Worm (Caenorhabditis elegans) whole organism, young adult: Measurements from ENCODE around the gene M05D6.1.
A peak's percentile ranks its signal among the peaks of the same experiment; 100 is the strongest.

Experiments
- B0019.2 ChIP-seq: fragments of 200-800 bp; sonication (Bioruptor generic); conservative IDR thresholded peaks from 2 replicates; pipeline ENCODE4 v1.3.6; 2022; ENCODE audit warnings: missing genetic modification reagents, missing genetic modification characterization, missing compliant biosample characterization
- B0035.1 ChIP-seq: sonication (generic microtip); optimal IDR thresholded peaks from 2 replicates; lab custom pipeline; 2016; ENCODE audit warnings: missing genetic modification characterization, mild to moderate bottlenecking, missing compliant biosample characterization, missing genotype, missing genetic modification reagents
- B0261.1 ChIP-seq: sonication (generic microtip); optimal IDR thresholded peaks from 2 replicates; lab custom pipeline; 2016; ENCODE audit warnings: mild to moderate bottlenecking, missing genetic modification characterization, moderate library complexity, missing compliant biosample characterization
- D2030.7 ChIP-seq: fragments of 200-800 bp; sonication (Bioruptor generic); IDR thresholded peaks from 2 replicates; pipeline ENCODE4 v1.3.6; 2022; ENCODE audit warnings: missing genetic modification reagents, missing genetic modification characterization, missing compliant biosample characterization
- F10E7.11 ChIP-seq: sonication (generic microtip); optimal IDR thresholded peaks from 2 replicates; lab custom pipeline; 2017; ENCODE audit warnings: mild to moderate bottlenecking, missing genetic modification characterization, moderate library complexity, missing compliant biosample characterization
- F23B12.7 ChIP-seq: sonication (generic microtip); optimal IDR thresholded peaks from 2 replicates; lab custom pipeline; 2017; ENCODE audit warnings: missing genetic modification characterization, mild to moderate bottlenecking, missing compliant biosample characterization, antibody characterized with exemption, moderate library complexity; ENCODE audit not compliant: insufficient read depth
- F33H1.4 ChIP-seq: fragments of 200-800 bp; sonication (Bioruptor generic); IDR thresholded peaks from 2 replicates; pipeline ENCODE4 v1.3.6; 2022; ENCODE audit warnings: missing genetic modification reagents, missing genetic modification characterization, missing compliant biosample characterization
- F37B4.10 ChIP-seq: fragments of 200-800 bp; sonication (Bioruptor generic); IDR thresholded peaks from 2 replicates; pipeline ENCODE4 v1.3.6; 2022; ENCODE audit warnings: missing genetic modification characterization, missing compliant biosample characterization
- F39B2.1 ChIP-seq: fragments of 200-800 bp; sonication (Bioruptor generic); IDR thresholded peaks from 2 replicates; pipeline ENCODE4 v1.3.6; 2022; ENCODE audit warnings: missing genetic modification reagents, missing genetic modification characterization, missing compliant biosample characterization
- F49E8.2 ChIP-seq: sonication (generic microtip); optimal IDR thresholded peaks from 3 replicates; lab custom pipeline; 2017; ENCODE audit warnings: missing genetic modification characterization, mild to moderate bottlenecking, missing compliant biosample characterization, antibody characterized with exemption, moderate library complexity; ENCODE audit not compliant: insufficient read depth
- F57A8.1 ChIP-seq: fragments of 200-800 bp; sonication (Bioruptor generic); optimal IDR thresholded peaks from 2 replicates; lab custom pipeline; 2018; ENCODE audit warnings: mild to moderate bottlenecking, missing genetic modification characterization, moderate library complexity, missing compliant biosample characterization
- K12H6.12 ChIP-seq: fragments of 200-800 bp; sonication (Bioruptor generic); optimal IDR thresholded peaks from 2 replicates; lab custom pipeline; 2018; ENCODE audit warnings: mild to moderate bottlenecking, missing genetic modification characterization, missing compliant biosample characterization
- T26A5.8 ChIP-seq: sonication (generic microtip); optimal IDR thresholded peaks from 2 replicates; lab custom pipeline; 2016; ENCODE audit warnings: missing genetic modification characterization, missing compliant biosample characterization
- Y67H2A.10 ChIP-seq: fragments of 200-800 bp; sonication (Bioruptor generic); conservative IDR thresholded peaks from 2 replicates; pipeline ENCODE4 v1.3.6; 2022; ENCODE audit warnings: missing genetic modification reagents, missing genetic modification characterization, missing compliant biosample characterization
- Y95B8A.8 ChIP-seq: fragments of 200-800 bp; sonication (Bioruptor generic); IDR thresholded peaks from 2 replicates; pipeline ENCODE4 v1.3.6; 2022; ENCODE audit warnings: missing genetic modification reagents, missing genetic modification characterization, missing compliant biosample characterization
- ZK185.1 ChIP-seq: sonication (generic microtip); optimal IDR thresholded peaks from 2 replicates; lab custom pipeline; 2016; ENCODE audit warnings: mild to moderate bottlenecking, missing genetic modification characterization, missing compliant biosample characterization; ENCODE audit not compliant: poor library complexity, severe bottlenecking
- athp-1 ChIP-seq: sonication (generic microtip); optimal IDR thresholded peaks from 2 replicates; lab custom pipeline; 2017; ENCODE audit warnings: mild to moderate bottlenecking, missing genetic modification characterization, missing compliant biosample characterization
- ceh-27 ChIP-seq: fragments of 200-800 bp; sonication (Bioruptor generic); optimal IDR thresholded peaks from 2 replicates; lab custom pipeline; 2018; ENCODE audit warnings: mild to moderate bottlenecking, missing genetic modification characterization, moderate library complexity, missing compliant biosample characterization
- ceh-40 ChIP-seq: fragments of 200-800 bp; sonication (Bioruptor generic); IDR thresholded peaks from 2 replicates; pipeline ENCODE4 v1.3.6; 2022; ENCODE audit warnings: missing genetic modification characterization, missing compliant biosample characterization
- ceh-79 ChIP-seq: sonication (generic microtip); optimal IDR thresholded peaks from 2 replicates; lab custom pipeline; 2017; ENCODE audit warnings: mild to moderate bottlenecking, missing genetic modification characterization, missing compliant biosample characterization
- chd-7 ChIP-seq: sonication (generic microtip); optimal IDR thresholded peaks from 2 replicates; lab custom pipeline; 2016; ENCODE audit warnings: mild to moderate bottlenecking, missing genetic modification characterization, moderate library complexity, missing compliant biosample characterization
- dox-1 ChIP-seq: fragments of 200-800 bp; sonication (Bioruptor generic); IDR thresholded peaks from 2 replicates; pipeline ENCODE4 v1.3.6; 2022; ENCODE audit warnings: missing genetic modification reagents, missing genetic modification characterization, missing compliant biosample characterization
- efl-1 ChIP-seq: fragments of 150-350 bp; optimal IDR thresholded peaks from 2 replicates; lab custom pipeline; 2014; ENCODE audit warnings: missing biosample characterization, missing genetic modification reagents, missing genetic modification characterization
- egl-44 ChIP-seq: fragments of 200-800 bp; sonication (Bioruptor generic); IDR thresholded peaks from 2 replicates; pipeline ENCODE4 v1.3.6; 2022; ENCODE audit warnings: missing genetic modification reagents, missing genetic modification characterization, missing compliant biosample characterization
- him-1 ChIP-seq: sonication (generic microtip); optimal IDR thresholded peaks from 2 replicates; lab custom pipeline; 2016; ENCODE audit warnings: missing genotype, missing genetic modification reagents, missing genetic modification characterization, missing compliant biosample characterization
- hlh-26 ChIP-seq: fragments of 200-800 bp; sonication (Bioruptor generic); conservative IDR thresholded peaks from 2 replicates; pipeline ENCODE4 v1.3.6; 2022; ENCODE audit warnings: missing genetic modification reagents, missing genetic modification characterization, missing compliant biosample characterization
- hmg-1.2 ChIP-seq: fragments of 200-800 bp; sonication (Bioruptor generic); IDR thresholded peaks from 2 replicates; pipeline ENCODE4 v1.3.6; 2022; ENCODE audit warnings: missing genetic modification reagents, missing genetic modification characterization, missing compliant biosample characterization
- hsf-1 ChIP-seq: fragments of 200-800 bp; sonication (Bioruptor generic); IDR thresholded peaks from 2 replicates; pipeline ENCODE4 v1.3.6; 2022; ENCODE audit warnings: missing genetic modification reagents, missing genetic modification characterization, missing compliant biosample characterization
- let-526 ChIP-seq: fragments of 200-800 bp; sonication (Bioruptor generic); IDR thresholded peaks from 2 replicates; pipeline ENCODE4 v1.3.6; 2022; ENCODE audit warnings: missing genetic modification reagents, missing genetic modification characterization, missing compliant biosample characterization
- lin-54 ChIP-seq: fragments of 200-800 bp; sonication (Bioruptor generic); optimal IDR thresholded peaks from 2 replicates; lab custom pipeline; 2018; ENCODE audit warnings: mild to moderate bottlenecking, missing genetic modification characterization, missing compliant biosample characterization
- madf-8 ChIP-seq: fragments of 200-800 bp; sonication (Bioruptor generic); conservative IDR thresholded peaks from 2 replicates; pipeline ENCODE4 v1.3.6; 2022; ENCODE audit warnings: missing genetic modification reagents, missing genetic modification characterization, missing compliant biosample characterization
- mcd-1 ChIP-seq: fragments of 200-800 bp; sonication (Bioruptor generic); IDR thresholded peaks from 2 replicates; pipeline ENCODE4 v1.3.6; 2022; ENCODE audit warnings: missing genetic modification reagents, missing genetic modification characterization, missing compliant biosample characterization
- mel-28 ChIP-seq: sonication (generic microtip); optimal IDR thresholded peaks from 2 replicates; lab custom pipeline; 2016; ENCODE audit warnings: borderline replicate concordance, mild to moderate bottlenecking, missing genetic modification characterization, missing compliant biosample characterization
- nfya-1 ChIP-seq: sonication (generic microtip); optimal IDR thresholded peaks from 2 replicates; lab custom pipeline; 2017; ENCODE audit warnings: antibody characterized with exemption, missing compliant biosample characterization, missing genetic modification characterization, borderline replicate concordance; ENCODE audit not compliant: insufficient read depth
- nhr-80 ChIP-seq: sonication (generic microtip); optimal IDR thresholded peaks from 2 replicates; lab custom pipeline; 2016; ENCODE audit warnings: missing genetic modification characterization, missing compliant biosample characterization
- pbrm-1 ChIP-seq: fragments of 200-800 bp; sonication (Bioruptor generic); IDR thresholded peaks from 2 replicates; pipeline ENCODE4 v1.3.6; 2022; ENCODE audit warnings: missing genetic modification reagents, missing genetic modification characterization, missing compliant biosample characterization
- rcor-1 ChIP-seq: fragments of 200-800 bp; sonication (Bioruptor generic); IDR thresholded peaks from 2 replicates; pipeline ENCODE4 v1.3.6; 2022; ENCODE audit warnings: missing genetic modification reagents, missing genetic modification characterization, missing compliant biosample characterization
- rec-8 ChIP-seq, 2 experiments: sonication (generic microtip); optimal IDR thresholded peaks; 2 replicates each; lab custom pipeline; 2016; ENCODE audit warnings: mild to moderate bottlenecking in 2 of 2, missing genetic modification characterization in 2 of 2, missing genetic modification reagents in 2 of 2, missing genotype in 2 of 2, missing biosample characterization in 1 of 2, missing compliant biosample characterization in 1 of 2, moderate library complexity in 1 of 2
- repo-1 ChIP-seq: sonication (generic microtip); optimal IDR thresholded peaks from 2 replicates; lab custom pipeline; 2017; ENCODE audit warnings: mild to moderate bottlenecking, missing genetic modification characterization, missing compliant biosample characterization
- snpc-1.3 ChIP-seq: sonication (generic microtip); optimal IDR thresholded peaks from 2 replicates; lab custom pipeline; 2017; ENCODE audit warnings: missing genetic modification characterization, mild to moderate bottlenecking, missing compliant biosample characterization, antibody characterized with exemption, moderate library complexity, missing genotype, missing genetic modification reagents; ENCODE audit not compliant: insufficient read depth
- snpc-4 ChIP-seq, 5 experiments: fragments of 150-350 bp in 1 of 5; sonication (generic microtip) in 4 of 5; optimal IDR thresholded peaks; 2 replicates each; lab custom pipeline; 2014 to 2018; ENCODE audit warnings: missing genetic modification characterization in 5 of 5, missing biosample characterization in 3 of 5, antibody characterized with exemption in 2 of 5, mild to moderate bottlenecking in 2 of 5, missing compliant biosample characterization in 2 of 5, missing genotype in 2 of 5, moderate library complexity in 2 of 5, missing genetic modification reagents in 1 of 5
- somi-1 ChIP-seq: fragments of 200-800 bp; sonication (Bioruptor generic); optimal IDR thresholded peaks from 2 replicates; lab custom pipeline; 2018; ENCODE audit warnings: mild to moderate bottlenecking, missing genetic modification characterization, missing compliant biosample characterization
- tbp1 ChIP-seq: fragments of 200-800 bp; sonication (Bioruptor generic); optimal IDR thresholded peaks from 2 replicates; lab custom pipeline; 2018; ENCODE audit warnings: mild to moderate bottlenecking, missing genetic modification characterization, missing compliant biosample characterization
- tlf-1 ChIP-seq: fragments of 200-800 bp; sonication (Bioruptor generic); optimal IDR thresholded peaks from 2 replicates; lab custom pipeline; 2018; ENCODE audit warnings: mild to moderate bottlenecking, missing genetic modification characterization, missing compliant biosample characterization
- unc-130 ChIP-seq: sonication (generic microtip); optimal IDR thresholded peaks from 2 replicates; lab custom pipeline; 2016; ENCODE audit warnings: missing genetic modification reagents, missing genetic modification characterization, missing compliant biosample characterization
- zim-3 ChIP-seq: sonication (generic microtip); optimal IDR thresholded peaks from 2 replicates; lab custom pipeline; 2017; ENCODE audit warnings: mild to moderate bottlenecking, missing genetic modification characterization, moderate library complexity, missing compliant biosample characterization
- ztf-28 ChIP-seq: fragments of 200-800 bp; sonication (Bioruptor generic); IDR thresholded peaks from 2 replicates; pipeline ENCODE4 v1.3.6; 2022; ENCODE audit warnings: missing genetic modification reagents, missing genetic modification characterization, missing compliant biosample characterization

Gene M05D6.1

ce11 chrII:8516783-8517182 lies 41.6 kb upstream of the M05D6.1 start, which contains the start of gene rnh-2:
TSS of gene rnh-2 (plus strand) at chrII:8517150.
- TF ChIP-seq B0035.1 (tag; lab: Kevin White, UChicago) (no peak), ztf-28 (GFP tag; lab: Robert Waterston, UW) (0 out of 2 replicates have a peak, but pooled peaks have one; percentile 37), hsf-1 (no peak), D2030.7 (peak; percentile 62), pbrm-1 (GFP tag; lab: Robert Waterston, UW) (peak; percentile 67), rcor-1 (0 out of 2 replicates have a peak, but pooled peaks have one; percentile 33), nfya-1 (no peak), ceh-79 (tag; lab: Kevin White, UChicago) (no peak), chd-7 (tag; lab: Kevin White, UChicago) (no peak), egl-44 (GFP tag; lab: Robert Waterston, UW) (no peak), F23B12.7 (peak; percentile 74), hlh-26 (GFP tag; lab: Robert Waterston, UW) (no peak), F10E7.11 (no peak), dox-1 (GFP tag; lab: Robert Waterston, UW) (peak; percentile 84), K12H6.12 (peak; percentile 1), F49E8.2 (tag; lab: Kevin White, UChicago) (peak; percentile 65), unc-130 (GFP tag; lab: Kevin White, UChicago) (peak; percentile 88), lin-54 (GFP tag; lab: Kevin White, UChicago) (peak; percentile 76), F33H1.4 (GFP tag; lab: Robert Waterston, UW) (peak; percentile 65), B0261.1 (tag; lab: Kevin White, UChicago) (no peak), zim-3 (tag; lab: Kevin White, UChicago) (no peak), athp-1 (peak; percentile 71), efl-1 (GFP tag; lab: Kevin White, UChicago) (peak; percentile 37), snpc-1.3 (tag; lab: Kevin White, UChicago) (peak; percentile 53), F37B4.10 (GFP tag; lab: Robert Waterston, UW) (no peak), B0019.2 (peak; percentile 70; the same call in 1 of the 2 replicates), F57A8.1 (no peak), madf-8 (peak; percentile 80), repo-1 (no peak), him-1 (tag; lab: Kevin White, UChicago) (peak; percentile 78), tbp1 (peak; percentile 55), ceh-40 (peak; percentile 64; the same call in 1 of the 2 replicates), ZK185.1 (peak; percentile 84), Y95B8A.8 (0 out of 2 replicates have a peak, but pooled peaks have one; percentile 14), somi-1 (GFP tag; lab: Kevin White, UChicago) (no peak), ceh-27 (peak; percentile 63), mel-28 (tag; lab: Kevin White, UChicago) (no peak), rec-8 (tag; optimal IDR thresholded peaks at IDR 0.05; lab: Kevin White, UChicago) (peak in 1 of 2 experiments; percentile 39), snpc-4 (GFP tag; optimal IDR thresholded peaks at IDR 0.05; lab: Kevin White, UChicago) (no peak), snpc-4 (tag; optimal IDR thresholded peaks at IDR 0.05; lab: Kevin White, UChicago) (peak in 2 of 4 experiments; percentile 57 to 68), tlf-1 (GFP tag; lab: Kevin White, UChicago) (peak; percentile 54), F39B2.1 (no peak), hmg-1.2 (GFP tag; lab: Robert Waterston, UW) (peak; percentile 60), T26A5.8 (tag; lab: Kevin White, UChicago) (no peak), mcd-1 (GFP tag; lab: Robert Waterston, UW) (peak; percentile 94), let-526 (no peak), nhr-80 (tag; lab: Kevin White, UChicago) (peak; percentile 55), Y67H2A.10 (peak; percentile 44; the same call in 1 of the 2 replicates)
